Worm (Caenorhabditis elegans) whole organism, L4 larva: Measurements from ENCODE around the gene ZK742.6.

Source experiments
- ZK546.5 ChIP-seq, 2 experiments: sonication (generic microtip); optimal IDR thresholded peaks; 2 replicates each; lab custom pipeline; 2017; ENCODE audit warnings: missing biosample characterization in 2 of 2, missing genetic modification characterization in 2 of 2
- ama-1 ChIP-seq: fragments of 150-350 bp; optimal IDR thresholded peaks from 2 replicates; lab custom pipeline; 2014; ENCODE audit warnings: inconsistent platforms, mixed read lengths
- daf-19 ChIP-seq: fragments of 200-800 bp; sonication (Bioruptor generic); conservative IDR thresholded peaks from 2 replicates; pipeline ENCODE4 v1.3.6; 2022; ENCODE audit warnings: missing genetic modification characterization, missing compliant biosample characterization
- dpl-1 ChIP-seq: fragments of 150-350 bp; optimal IDR thresholded peaks from 2 replicates; lab custom pipeline; 2014; ENCODE audit warnings: missing biosample characterization, missing genetic modification reagents, missing genetic modification characterization
- hmg-1.1 ChIP-seq: fragments of 200-800 bp; sonication (Bioruptor generic); IDR thresholded peaks from 2 replicates; pipeline ENCODE4 v1.3.6; 2022; ENCODE audit warnings: missing genetic modification reagents, missing genetic modification characterization, missing compliant biosample characterization
- lir-3 ChIP-seq: sonication (generic microtip); optimal IDR thresholded peaks from 2 replicates; lab custom pipeline; 2016; ENCODE audit warnings: mild to moderate bottlenecking, missing genetic modification characterization, missing compliant biosample characterization
- nhr-11 ChIP-seq: fragments of 150-350 bp; optimal IDR thresholded peaks from 2 replicates; lab custom pipeline; 2014; ENCODE audit warnings: missing biosample characterization, missing genetic modification characterization
- nhr-111 ChIP-seq: fragments of 200-800 bp; sonication (Bioruptor generic); optimal IDR thresholded peaks from 2 replicates; lab custom pipeline; 2018; ENCODE audit warnings: mild to moderate bottlenecking, missing genetic modification characterization, missing compliant biosample characterization
- pha-4 ChIP-seq, 2 experiments: fragments of 150-350 bp in 1 of 2; fragments of 200-800 bp in 1 of 2; sonication (Bioruptor generic) in 1 of 2; IDR thresholded peaks in 1 of 2; optimal IDR thresholded peaks in 1 of 2; 2 replicates each; pipeline versions ENCODE4 v1.3.6 to Lab custom; 2014 to 2022; ENCODE audit warnings: missing genetic modification characterization in 2 of 2, missing genetic modification reagents in 2 of 2, missing biosample characterization in 1 of 2, missing compliant biosample characterization in 1 of 2
- snpc-4 ChIP-seq: fragments of 150-350 bp; optimal IDR thresholded peaks from 2 replicates; lab custom pipeline; 2014; ENCODE audit warnings: missing biosample characterization, missing genetic modification characterization
- tag-97 ChIP-seq: fragments of 200-800 bp; sonication (Bioruptor generic); IDR thresholded peaks from 2 replicates; pipeline ENCODE4 v1.3.6; 2022; ENCODE audit warnings: missing genetic modification characterization, missing compliant biosample characterization
- unc-130 ChIP-seq: sonication (generic microtip); optimal IDR thresholded peaks from 2 replicates; lab custom pipeline; 2016; ENCODE audit warnings: missing genetic modification reagents, missing genetic modification characterization, missing compliant biosample characterization
- unc-62 ChIP-seq, 3 experiments: fragments of 150-350 bp in 1 of 3; sonication (generic microtip); optimal IDR thresholded peaks in 2 of 3; peaks in 1 of 3; 1 replicate in 1 of 3; 2 replicates in 2 of 3; lab custom pipeline; 2014 to 2017; ENCODE audit warnings: missing biosample characterization in 3 of 3, missing genetic modification characterization in 3 of 3, missing genetic modification reagents in 3 of 3, missing genotype in 1 of 3

- TF ChIP-seq hmg-1.1 = no peak
- no peak for TF ChIP-seq unc-130 (GFP tag; lab: Kevin White, UChicago)
- no peak for TF ChIP-seq nhr-111
- no peak for TF ChIP-seq snpc-4 (tag; lab: Kevin White, UChicago)
- TF ChIP-seq ama-1 (lab: Kevin White, UChicago) = peak; percentile 5
- TF ChIP-seq dpl-1 (GFP tag; lab: Kevin White, UChicago) = no peak
- no peak for TF ChIP-seq lir-3 (tag; lab: Kevin White, UChicago)
- no peak for TF ChIP-seq tag-97 (GFP tag; lab: Robert Waterston, UW)
- no peak for TF ChIP-seq daf-19 (GFP tag; lab: Robert Waterston, UW)
- TF ChIP-seq pha-4 (GFP tag; IDR thresholded peaks at IDR 0.05; lab: Robert Waterston, UW) = no peak
- TF ChIP-seq pha-4 (tag; optimal IDR thresholded peaks at IDR 0.05; lab: Kevin White, UChicago) = no peak
- TF ChIP-seq unc-62 (GFP tag; optimal IDR thresholded peaks at IDR 0.05 in 1 of 2; lab: Kevin White, UChicago) = no peak
- TF ChIP-seq unc-62 (tag; optimal IDR thresholded peaks at IDR 0.05; lab: Kevin White, UChicago) = no peak
- no peak for TF ChIP-seq nhr-11 (tag; lab: Kevin White, UChicago)
- TF ChIP-seq ZK546.5 (tag; optimal IDR thresholded peaks at IDR 0.05; lab: Kevin White, UChicago) = no peak
Observed at ce11 chrV:7837809-7838208, 23.1 kb upstream of the ZK742.6 start, which contains the start of gene ttr-33.
